Worm (Caenorhabditis elegans) whole organism, midembryonic: ENCODE measurements around the gene H05C05.4.
A peak's percentile ranks its signal among the peaks of the same experiment; 100 is the strongest.
"Not testable (repeated sequence)": the region's sequence is repeated elsewhere in the genome, so short reads cannot be mapped to it uniquely, and the experiment has no call there.

ENCODE experiments used
- T22C8.4 ChIP-seq: fragments of 200-800 bp; sonication (Bioruptor generic); IDR thresholded peaks from 2 replicates; pipeline ENCODE4 v1.3.6; 2022; ENCODE audit warnings: missing genetic modification characterization, missing compliant biosample characterization
- cog-1 ChIP-seq: sonication (generic microtip); optimal IDR thresholded peaks from 2 replicates; lab custom pipeline; 2016; ENCODE audit warnings: missing genetic modification characterization, missing compliant biosample characterization
- flt-1 ChIP-seq: fragments of 200-800 bp; sonication (Bioruptor generic); IDR thresholded peaks from 2 replicates; pipeline ENCODE4 v1.3.6; 2022; ENCODE audit warnings: missing genetic modification characterization, missing compliant biosample characterization
- klf-2 ChIP-seq: fragments of 200-800 bp; sonication (Bioruptor generic); conservative IDR thresholded peaks from 2 replicates; pipeline ENCODE4 v1.3.6; 2022; ENCODE audit warnings: missing genetic modification reagents, missing genetic modification characterization, missing compliant biosample characterization
- med-1 ChIP-seq: sonication (generic microtip); optimal IDR thresholded peaks from 2 replicates; lab custom pipeline; 2017; ENCODE audit warnings: missing genetic modification characterization, mild to moderate bottlenecking, missing compliant biosample characterization, antibody characterized with exemption, missing genetic modification reagents; ENCODE audit not compliant: insufficient read depth
- ref-1 ChIP-seq: fragments of 200-800 bp; sonication (Bioruptor generic); conservative IDR thresholded peaks from 2 replicates; pipeline ENCODE4 v1.3.6; 2022; ENCODE audit warnings: missing genetic modification reagents, missing genetic modification characterization, missing compliant biosample characterization
- tab-1 ChIP-seq: fragments of 200-800 bp; sonication (Bioruptor generic); IDR thresholded peaks from 2 replicates; pipeline ENCODE4 v1.3.6; 2022; ENCODE audit warnings: missing genetic modification characterization, missing compliant biosample characterization
- ztf-23 ChIP-seq: fragments of 200-800 bp; sonication (Bioruptor generic); IDR thresholded peaks from 2 replicates; pipeline ENCODE4 v1.3.6; 2022; ENCODE audit warnings: missing genetic modification reagents, missing genetic modification characterization, missing compliant biosample characterization
- ztf-29 ChIP-seq: fragments of 200-800 bp; sonication (Bioruptor generic); IDR thresholded peaks from 2 replicates; pipeline ENCODE4 v1.3.6; 2022; ENCODE audit warnings: missing genetic modification reagents, missing genetic modification characterization, missing compliant biosample characterization

DNA sequence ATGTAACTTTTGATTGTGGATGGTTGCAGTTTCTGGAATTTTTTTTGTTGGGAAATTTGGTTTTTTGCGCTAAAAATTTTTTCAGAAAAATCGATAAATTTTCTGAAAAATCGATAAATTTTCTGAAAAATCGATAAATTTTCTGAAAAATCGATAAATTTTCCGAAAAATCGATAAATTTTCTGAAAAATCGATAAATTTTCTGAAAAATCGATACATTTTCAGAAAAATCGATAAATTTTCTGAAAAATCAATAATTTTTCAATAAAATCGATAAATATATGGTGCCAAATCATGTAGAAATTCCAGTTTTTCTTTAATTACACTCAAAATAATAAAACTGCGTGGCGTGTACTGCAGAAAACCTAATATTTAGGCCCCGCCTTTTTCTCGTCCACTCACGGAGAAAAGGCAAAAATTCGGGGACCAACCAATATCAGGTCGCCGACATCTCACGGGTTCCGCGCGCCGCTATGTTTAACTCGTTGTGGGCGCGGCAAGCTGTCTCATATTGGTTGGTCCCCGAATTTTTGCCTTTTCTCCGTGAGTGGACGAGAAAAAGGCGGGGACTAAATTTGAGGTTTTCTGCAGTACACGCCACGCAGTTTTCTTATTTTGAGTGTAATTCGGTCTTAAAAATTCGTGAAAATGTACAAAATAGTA lies 17.0 kb upstream of the H05C05.4 start:
- TF ChIP-seq flt-1; ref-1 (GFP tag; lab: Robert Waterston, UW); ztf-29 (GFP tag; lab: Robert Waterston, UW); klf-2 (GFP tag; lab: Robert Waterston, UW); ztf-23 (GFP tag; lab: Robert Waterston, UW); cog-1 (tag; lab: Kevin White, UChicago); tab-1 (GFP tag; lab: Robert Waterston, UW); med-1 (GFP tag; lab: Kevin White, UChicago): not testable (repeated sequence)
- peak; percentile 91 for TF ChIP-seq T22C8.4 (GFP tag; lab: Robert Waterston, UW)
